Worm (Caenorhabditis elegans) whole organism, L1 larva: ENCODE results near the gene C34D4.10.

Source experiments
- C04F5.9 ChIP-seq: sonication (generic microtip); optimal IDR thresholded peaks from 2 replicates; lab custom pipeline; 2016; ENCODE audit warnings: missing genetic modification characterization, missing compliant biosample characterization
- aha-1 ChIP-seq: fragments of 150-350 bp; optimal IDR thresholded peaks from 2 replicates; lab custom pipeline; 2014; ENCODE audit warnings: missing biosample characterization, missing genetic modification characterization
- ama-1 ChIP-seq: fragments of 150-350 bp; optimal IDR thresholded peaks from 2 replicates; lab custom pipeline; 2014
- ceh-63 ChIP-seq: fragments of 200-800 bp; sonication (Bioruptor generic); optimal IDR thresholded peaks from 2 replicates; lab custom pipeline; 2018; ENCODE audit warnings: mild to moderate bottlenecking, missing genetic modification characterization, missing compliant biosample characterization
- ceh-82 ChIP-seq, 3 experiments: fragments of 150-350 bp in 1 of 3; sonication (generic microtip) in 2 of 3; optimal IDR thresholded peaks; 2 replicates each; lab custom pipeline; 2014 to 2017; ENCODE audit warnings: missing biosample characterization in 3 of 3, missing genetic modification characterization in 3 of 3
- ces-1 ChIP-seq: fragments of 150-350 bp; optimal IDR thresholded peaks from 2 replicates; lab custom pipeline; 2014; ENCODE audit warnings: missing biosample characterization, missing genetic modification reagents, missing genetic modification characterization
- dpl-1 ChIP-seq, 3 experiments: fragments of 150-350 bp in 2 of 3; sonication (generic microtip) in 1 of 3; optimal IDR thresholded peaks; 2 replicates each; lab custom pipeline; 2014 to 2017; ENCODE audit warnings: missing biosample characterization in 3 of 3, missing genetic modification characterization in 3 of 3, missing genetic modification reagents in 3 of 3
- dsc-1 ChIP-seq: sonication (generic microtip); optimal IDR thresholded peaks from 2 replicates; lab custom pipeline; 2016; ENCODE audit warnings: mild to moderate bottlenecking, missing genetic modification characterization, missing compliant biosample characterization
- efl-1 ChIP-seq, 4 experiments: fragments of 150-350 bp; optimal IDR thresholded peaks in 3 of 4; peaks in 1 of 4; 1 replicate in 1 of 4; 2 replicates in 3 of 4; lab custom pipeline; 2014; ENCODE audit warnings: missing biosample characterization in 2 of 4, missing genetic modification characterization in 2 of 4, missing genetic modification reagents in 2 of 4
- egl-27 ChIP-seq, 2 experiments: fragments of 150-350 bp in 1 of 2; sonication (generic microtip); optimal IDR thresholded peaks; 3 replicates each; lab custom pipeline; 2017 to 2018; ENCODE audit warnings: missing biosample characterization in 2 of 2, missing genetic modification characterization in 2 of 2, missing genetic modification reagents in 2 of 2
- ets-5 ChIP-seq: fragments of 200-800 bp; sonication (Bioruptor generic); IDR thresholded peaks from 2 replicates; pipeline ENCODE4 v1.3.6; 2022; ENCODE audit warnings: missing genetic modification characterization, missing compliant biosample characterization
- fkh-4 ChIP-seq: sonication (generic microtip); optimal IDR thresholded peaks from 2 replicates; lab custom pipeline; 2016; ENCODE audit warnings: missing compliant biosample characterization, missing genetic modification characterization, borderline replicate concordance
- fkh-8 ChIP-seq: sonication (generic microtip); optimal IDR thresholded peaks from 2 replicates; lab custom pipeline; 2016; ENCODE audit warnings: mild to moderate bottlenecking, missing genetic modification characterization, missing compliant biosample characterization
- hlh-17 ChIP-seq: fragments of 200-800 bp; sonication (Bioruptor generic); optimal IDR thresholded peaks from 2 replicates; lab custom pipeline; 2018; ENCODE audit warnings: missing genetic modification characterization, mild to moderate bottlenecking, missing compliant biosample characterization, moderate library complexity, borderline replicate concordance
- hpl-2 ChIP-seq: fragments of 150-350 bp; optimal IDR thresholded peaks from 2 replicates; lab custom pipeline; 2014; ENCODE audit warnings: missing biosample characterization, missing genetic modification reagents, missing genetic modification characterization
- lin-14 ChIP-seq: fragments of 200-800 bp; sonication (Bioruptor generic); optimal IDR thresholded peaks from 2 replicates; lab custom pipeline; 2018; ENCODE audit warnings: mild to moderate bottlenecking, missing genetic modification characterization, moderate library complexity, missing compliant biosample characterization
- lin-15B ChIP-seq: fragments of 150-350 bp; sonication (generic microtip); optimal IDR thresholded peaks from 3 replicates; lab custom pipeline; 2014; ENCODE audit warnings: missing biosample characterization, missing genetic modification characterization
- lir-3 ChIP-seq: sonication (generic microtip); optimal IDR thresholded peaks from 2 replicates; lab custom pipeline; 2016; ENCODE audit warnings: mild to moderate bottlenecking, missing genetic modification characterization, moderate library complexity, missing compliant biosample characterization; ENCODE audit not compliant: poor library complexity
- lsy-2 ChIP-seq, 2 experiments: fragments of 150-350 bp; optimal IDR thresholded peaks; 2 replicates each; lab custom pipeline; 2014; ENCODE audit warnings: missing biosample characterization in 2 of 2, missing genetic modification characterization in 2 of 2
- nhr-12 ChIP-seq: sonication (generic microtip); optimal IDR thresholded peaks from 2 replicates; lab custom pipeline; 2017; ENCODE audit warnings: missing biosample characterization, missing genetic modification characterization
- nhr-19 ChIP-seq: fragments of 200-800 bp; sonication (Bioruptor generic); conservative IDR thresholded peaks from 2 replicates; pipeline ENCODE4 v1.3.6; 2022; ENCODE audit warnings: missing genetic modification characterization, missing compliant biosample characterization
- nhr-20 ChIP-seq: sonication (generic microtip); optimal IDR thresholded peaks from 2 replicates; lab custom pipeline; 2016; ENCODE audit warnings: mild to moderate bottlenecking, missing genetic modification characterization, missing compliant biosample characterization
- nhr-237 ChIP-seq: fragments of 150-350 bp; optimal IDR thresholded peaks from 2 replicates; lab custom pipeline; 2014; ENCODE audit warnings: missing biosample characterization, missing genetic modification characterization
- nhr-76 ChIP-seq: sonication (generic microtip); optimal IDR thresholded peaks from 2 replicates; lab custom pipeline; 2017; ENCODE audit warnings: missing biosample characterization, missing genetic modification characterization
- nhr-77 ChIP-seq: fragments of 150-350 bp; optimal IDR thresholded peaks from 2 replicates; lab custom pipeline; 2014; ENCODE audit warnings: missing biosample characterization, missing genetic modification characterization
- nhr-90 ChIP-seq: sonication (generic microtip); optimal IDR thresholded peaks from 2 replicates; lab custom pipeline; 2016; ENCODE audit warnings: mild to moderate bottlenecking, missing genetic modification characterization, missing compliant biosample characterization; ENCODE audit not compliant: poor library complexity
- pax-3 ChIP-seq: fragments of 200-800 bp; sonication (Bioruptor generic); optimal IDR thresholded peaks from 2 replicates; lab custom pipeline; 2018; ENCODE audit warnings: mild to moderate bottlenecking, missing genetic modification characterization, moderate library complexity, missing compliant biosample characterization
- sox-4 ChIP-seq: sonication (generic microtip); optimal IDR thresholded peaks from 2 replicates; lab custom pipeline; 2016; ENCODE audit warnings: missing genetic modification characterization, missing compliant biosample characterization
- tlp-1 ChIP-seq: fragments of 150-350 bp; optimal IDR thresholded peaks from 2 replicates; lab custom pipeline; 2014; ENCODE audit warnings: missing biosample characterization, missing genetic modification characterization
- unc-130 ChIP-seq: fragments of 150-350 bp; optimal IDR thresholded peaks from 2 replicates; lab custom pipeline; 2017; ENCODE audit warnings: missing biosample characterization, missing genetic modification characterization, inconsistent platforms
- unc-30 ChIP-seq: sonication (generic microtip); optimal IDR thresholded peaks from 2 replicates; lab custom pipeline; 2017; ENCODE audit warnings: missing biosample characterization, missing genetic modification characterization
- unc-62 ChIP-seq: fragments of 150-350 bp; optimal IDR thresholded peaks from 2 replicates; lab custom pipeline; 2014; ENCODE audit warnings: missing biosample characterization, missing genetic modification reagents, missing genetic modification characterization
- unc-86 ChIP-seq: sonication (generic microtip); optimal IDR thresholded peaks from 2 replicates; lab custom pipeline; 2016; ENCODE audit warnings: missing genetic modification characterization, missing compliant biosample characterization
- unc-98 ChIP-seq: fragments of 200-800 bp; sonication (Bioruptor generic); IDR thresholded peaks from 2 replicates; pipeline ENCODE4 v1.3.6; 2022; ENCODE audit warnings: missing genetic modification characterization, missing compliant biosample characterization
- zag-1 ChIP-seq: fragments of 150-350 bp; optimal IDR thresholded peaks from 2 replicates; lab custom pipeline; 2014; ENCODE audit warnings: missing biosample characterization, missing genetic modification characterization
- ztf-11 ChIP-seq, 2 experiments: sonication (generic microtip); optimal IDR thresholded peaks; 2 replicates each; lab custom pipeline; 2016 to 2017; ENCODE audit warnings: missing genetic modification characterization in 2 of 2, missing biosample characterization in 1 of 2, missing compliant biosample characterization in 1 of 2

C34D4.10 gene

ce11 chrIV:7075063-7075462 lies 46.1 kb downstream of the C34D4.10 start, which contains the start of gene srg-50:
srg-50 (minus strand) TSS chrIV:7075163.
- no peak for TF ChIP-seq dpl-1 (GFP tag; optimal IDR thresholded peaks at IDR 0.05; lab: Kevin White, UChicago)
- no peak for TF ChIP-seq nhr-90 (tag; lab: Kevin White, UChicago)
- no peak for TF ChIP-seq efl-1 (optimal IDR thresholded peaks at IDR 0.05; lab: Kevin White, UChicago)
- TF ChIP-seq efl-1 (GFP tag; optimal IDR thresholded peaks at IDR 0.05 in 1 of 2; lab: Kevin White, UChicago), result no peak
- no peak for TF ChIP-seq ceh-63 (GFP tag; lab: Kevin White, UChicago)
- TF ChIP-seq nhr-76 (tag; lab: Kevin White, UChicago), result no peak
- TF ChIP-seq C04F5.9, result no peak
- no peak for TF ChIP-seq unc-130 (tag; lab: Kevin White, UChicago)
- TF ChIP-seq nhr-20 (tag; lab: Kevin White, UChicago), result no peak
- no peak for TF ChIP-seq ama-1 (lab: Kevin White, UChicago)
- no peak for TF ChIP-seq aha-1 (tag; lab: Kevin White, UChicago)
- TF ChIP-seq pax-3 (tag; lab: Kevin White, UChicago), result no peak
- no peak for TF ChIP-seq ets-5
- TF ChIP-seq fkh-4 (tag; lab: Kevin White, UChicago), result no peak
- no peak for TF ChIP-seq hpl-2 (GFP tag; lab: Kevin White, UChicago)
- no peak for TF ChIP-seq tlp-1
- no peak for TF ChIP-seq unc-98
- no peak for TF ChIP-seq unc-30 (tag; lab: Kevin White, UChicago)
- TF ChIP-seq fkh-8 (tag; lab: Kevin White, UChicago), result no peak

- TF ChIP-seq lir-3 (tag; lab: Kevin White, UChicago) (no peak), egl-27 (tag; optimal IDR thresholded peaks at IDR 0.05; lab: Kevin White, UChicago) (no peak), lsy-2 (tag; optimal IDR thresholded peaks at IDR 0.05; lab: Kevin White, UChicago) (no peak), zag-1 (no peak), sox-4 (tag; lab: Kevin White, UChicago) (no peak), ets-5 (no peak), ceh-82 (tag; optimal IDR thresholded peaks at IDR 0.05; lab: Kevin White, UChicago) (no peak), hlh-17 (GFP tag; lab: Kevin White, UChicago) (no peak), dsc-1 (no peak), nhr-12 (tag; lab: Kevin White, UChicago) (no peak), lin-14 (GFP tag; lab: Kevin White, UChicago) (no peak), ces-1 (GFP tag; lab: Kevin White, UChicago) (no peak), ztf-11 (tag; optimal IDR thresholded peaks at IDR 0.05; lab: Kevin White, UChicago) (no peak), nhr-19 (GFP tag; lab: Robert Waterston, UW) (no peak), fkh-8 (tag; lab: Kevin White, UChicago) (no peak), nhr-77 (no peak), unc-86 (no peak), nhr-237 (tag; lab: Kevin White, UChicago) (no peak), unc-62 (GFP tag; lab: Kevin White, UChicago) (no peak), lin-15B (no peak)
These were observed 49.1 kb downstream of the C34D4.10 start, which contains the start of gene srg-48 for ce11 chrIV:7072110-7072509. srg-48 (plus strand) TSS chrIV:7072410.
